Worm (Caenorhabditis elegans) whole organism, late embryonic: ENCODE data around the gene cey-4.

ENCODE experiments used
- C08G9.2 ChIP-seq: sonication (generic microtip); optimal IDR thresholded peaks from 2 replicates; lab custom pipeline; 2016; ENCODE audit warnings: mild to moderate bottlenecking, missing genetic modification characterization, moderate library complexity, missing compliant biosample characterization
- C38D4.7 ChIP-seq: fragments of 200-800 bp; sonication (Bioruptor generic); optimal IDR thresholded peaks from 2 replicates; lab custom pipeline; 2018; ENCODE audit warnings: mild to moderate bottlenecking, missing genetic modification characterization, moderate library complexity, missing compliant biosample characterization
- F13H6.1 ChIP-seq: sonication (generic microtip); optimal IDR thresholded peaks from 2 replicates; lab custom pipeline; 2016; ENCODE audit warnings: missing genetic modification characterization, missing compliant biosample characterization
- K02D7.2 ChIP-seq: sonication (generic microtip); optimal IDR thresholded peaks from 2 replicates; lab custom pipeline; 2017; ENCODE audit warnings: mild to moderate bottlenecking, missing genetic modification characterization, missing compliant biosample characterization
- K09A11.1 ChIP-seq: sonication (generic microtip); optimal IDR thresholded peaks from 2 replicates; lab custom pipeline; 2017; ENCODE audit warnings: antibody characterized with exemption, mild to moderate bottlenecking, missing genetic modification characterization, missing compliant biosample characterization; ENCODE audit not compliant: insufficient read depth
- Y22D7AL.16 ChIP-seq: sonication (generic microtip); optimal IDR thresholded peaks from 2 replicates; lab custom pipeline; 2016; ENCODE audit warnings: missing genetic modification characterization, missing compliant biosample characterization
- ceh-14 ChIP-seq: sonication (generic microtip); optimal IDR thresholded peaks from 2 replicates; lab custom pipeline; 2016; ENCODE audit warnings: missing genotype, missing genetic modification characterization, missing compliant biosample characterization
- ceh-18 ChIP-seq: sonication (generic microtip); optimal IDR thresholded peaks from 2 replicates; lab custom pipeline; 2016; ENCODE audit warnings: missing genetic modification characterization, missing compliant biosample characterization
- ceh-2 ChIP-seq: sonication (generic microtip); optimal IDR thresholded peaks from 2 replicates; lab custom pipeline; 2016; ENCODE audit warnings: missing genotype, missing genetic modification characterization, missing compliant biosample characterization
- ceh-24 ChIP-seq: sonication (generic microtip); optimal IDR thresholded peaks from 2 replicates; lab custom pipeline; 2016; ENCODE audit warnings: mild to moderate bottlenecking, missing genetic modification characterization, missing compliant biosample characterization
- ceh-45 ChIP-seq: fragments of 200-800 bp; sonication (Bioruptor generic); IDR thresholded peaks from 2 replicates; pipeline ENCODE4 v1.3.6; 2022; ENCODE audit warnings: missing genetic modification reagents, missing genetic modification characterization, missing compliant biosample characterization
- ceh-48 ChIP-seq: sonication (generic microtip); optimal IDR thresholded peaks from 2 replicates; lab custom pipeline; 2016; ENCODE audit warnings: missing genetic modification characterization, inconsistent platforms, missing compliant biosample characterization
- ceh-6 ChIP-seq: fragments of 200-800 bp; sonication (Bioruptor generic); optimal IDR thresholded peaks from 2 replicates; lab custom pipeline; 2018; ENCODE audit warnings: mild to moderate bottlenecking, missing genetic modification characterization, missing compliant biosample characterization
- ceh-9 ChIP-seq: sonication (generic microtip); optimal IDR thresholded peaks from 2 replicates; lab custom pipeline; 2016; ENCODE audit warnings: mild to moderate bottlenecking, missing genetic modification characterization, inconsistent platforms, missing compliant biosample characterization
- dmd-4 ChIP-seq: sonication (generic microtip); optimal IDR thresholded peaks from 2 replicates; lab custom pipeline; 2016; ENCODE audit warnings: borderline replicate concordance, missing genetic modification characterization, missing compliant biosample characterization
- dve-1 ChIP-seq: sonication (generic microtip); optimal IDR thresholded peaks from 2 replicates; lab custom pipeline; 2017; ENCODE audit warnings: antibody characterized with exemption, mild to moderate bottlenecking, missing genetic modification characterization, missing compliant biosample characterization
- elt-2 ChIP-seq: sonication (generic microtip); optimal IDR thresholded peaks from 2 replicates; lab custom pipeline; 2016; ENCODE audit warnings: missing genetic modification reagents, missing genetic modification characterization, missing compliant biosample characterization
- elt-4 ChIP-seq: sonication (generic microtip); optimal IDR thresholded peaks from 2 replicates; lab custom pipeline; 2016; ENCODE audit warnings: missing genetic modification characterization, missing compliant biosample characterization
- ets-4 ChIP-seq: sonication (generic microtip); optimal IDR thresholded peaks from 2 replicates; lab custom pipeline; 2016; ENCODE audit warnings: missing genetic modification characterization, missing compliant biosample characterization
- eyg-1 ChIP-seq: sonication (generic microtip); optimal IDR thresholded peaks from 2 replicates; lab custom pipeline; 2016; ENCODE audit warnings: missing genotype, missing genetic modification characterization, missing compliant biosample characterization
- fax-1 ChIP-seq: sonication (generic microtip); optimal IDR thresholded peaks from 2 replicates; lab custom pipeline; 2016; ENCODE audit warnings: missing genotype, missing genetic modification characterization, missing compliant biosample characterization
- fkh-10 ChIP-seq: fragments of 150-350 bp; optimal IDR thresholded peaks from 2 replicates; lab custom pipeline; 2014; ENCODE audit warnings: missing biosample characterization, missing genetic modification reagents, missing genetic modification characterization
- fkh-6 ChIP-seq: sonication (generic microtip); optimal IDR thresholded peaks from 2 replicates; lab custom pipeline; 2016; ENCODE audit warnings: missing genetic modification characterization, missing compliant biosample characterization
- hlh-13 ChIP-seq: fragments of 200-800 bp; sonication (Bioruptor generic); optimal IDR thresholded peaks from 2 replicates; lab custom pipeline; 2018; ENCODE audit warnings: mild to moderate bottlenecking, missing genetic modification characterization, missing compliant biosample characterization
- hlh-15 ChIP-seq: sonication (generic microtip); optimal IDR thresholded peaks from 2 replicates; lab custom pipeline; 2016; ENCODE audit warnings: missing genetic modification characterization, missing compliant biosample characterization
- hlh-30 ChIP-seq: sonication (generic microtip); optimal IDR thresholded peaks from 2 replicates; lab custom pipeline; 2017; ENCODE audit warnings: antibody characterized with exemption, missing genetic modification characterization, missing compliant biosample characterization; ENCODE audit not compliant: insufficient read depth
- hlh-6 ChIP-seq: sonication (generic microtip); optimal IDR thresholded peaks from 2 replicates; lab custom pipeline; 2016; ENCODE audit warnings: missing genotype, missing genetic modification characterization, missing compliant biosample characterization
- lim-6 ChIP-seq: sonication (generic microtip); optimal IDR thresholded peaks from 2 replicates; lab custom pipeline; 2016; ENCODE audit warnings: missing genetic modification characterization, missing compliant biosample characterization
- lin-11 ChIP-seq: fragments of 200-800 bp; sonication (Bioruptor generic); optimal IDR thresholded peaks from 2 replicates; lab custom pipeline; 2018; ENCODE audit warnings: mild to moderate bottlenecking, missing genetic modification characterization, missing compliant biosample characterization
- madf-2 ChIP-seq: sonication (generic microtip); optimal IDR thresholded peaks from 2 replicates; lab custom pipeline; 2017; ENCODE audit warnings: missing genetic modification characterization, missing compliant biosample characterization
- mec-3 ChIP-seq: sonication (generic microtip); optimal IDR thresholded peaks from 2 replicates; lab custom pipeline; 2016; ENCODE audit warnings: borderline replicate concordance, missing genetic modification characterization, missing compliant biosample characterization
- nhr-11 ChIP-seq: fragments of 150-350 bp; optimal IDR thresholded peaks from 2 replicates; lab custom pipeline; 2014; ENCODE audit warnings: missing biosample characterization, missing genetic modification characterization
- nhr-232 ChIP-seq: sonication (generic microtip); optimal IDR thresholded peaks from 2 replicates; lab custom pipeline; 2016; ENCODE audit warnings: missing genetic modification characterization, missing compliant biosample characterization
- npax-4 ChIP-seq: sonication (generic microtip); optimal IDR thresholded peaks from 2 replicates; lab custom pipeline; 2016; ENCODE audit warnings: missing genetic modification characterization, missing compliant biosample characterization
- odd-2 ChIP-seq: sonication (generic microtip); optimal IDR thresholded peaks from 2 replicates; lab custom pipeline; 2017; ENCODE audit warnings: antibody characterized with exemption, mild to moderate bottlenecking, missing genetic modification characterization, missing compliant biosample characterization
- pag-3 ChIP-seq: sonication (generic microtip); optimal IDR thresholded peaks from 2 replicates; lab custom pipeline; 2016; ENCODE audit warnings: missing compliant biosample characterization, missing genetic modification characterization, borderline replicate concordance
- pax-1 ChIP-seq: fragments of 150-350 bp; optimal IDR thresholded peaks from 2 replicates; lab custom pipeline; 2014; ENCODE audit warnings: missing biosample characterization, missing genetic modification characterization
- pha-4 ChIP-seq: fragments of 150-350 bp; optimal IDR thresholded peaks from 2 replicates; lab custom pipeline; 2018; ENCODE audit warnings: missing biosample characterization, missing genetic modification reagents, missing genetic modification characterization
- pqm-1 ChIP-seq: sonication (generic microtip); optimal IDR thresholded peaks from 2 replicates; lab custom pipeline; 2016; ENCODE audit warnings: missing genetic modification characterization, missing compliant biosample characterization
- ref-2 ChIP-seq: sonication (generic microtip); optimal IDR thresholded peaks from 2 replicates; lab custom pipeline; 2016; ENCODE audit warnings: missing genetic modification characterization, missing compliant biosample characterization
- rnt-1 ChIP-seq: sonication (generic microtip); optimal IDR thresholded peaks from 2 replicates; lab custom pipeline; 2016; ENCODE audit warnings: missing genetic modification characterization, missing compliant biosample characterization
- sox-2 ChIP-seq: fragments of 200-800 bp; sonication (Bioruptor generic); IDR thresholded peaks from 2 replicates; pipeline ENCODE4 v1.3.6; 2022; ENCODE audit warnings: missing genetic modification reagents, missing genetic modification characterization, missing compliant biosample characterization
- syd-9 ChIP-seq: sonication (generic microtip); optimal IDR thresholded peaks from 2 replicates; lab custom pipeline; 2016; ENCODE audit warnings: mild to moderate bottlenecking, missing genetic modification characterization, moderate library complexity, missing compliant biosample characterization
- tbx-7 ChIP-seq: sonication (generic microtip); optimal IDR thresholded peaks from 2 replicates; lab custom pipeline; 2016; ENCODE audit warnings: missing genotype, missing genetic modification characterization, missing compliant biosample characterization
- unc-3 ChIP-seq, 2 experiments: fragments of 200-800 bp in 1 of 2; sonication (Bioruptor generic) in 1 of 2; sonication (generic microtip) in 1 of 2; conservative IDR thresholded peaks in 1 of 2; optimal IDR thresholded peaks in 1 of 2; 2 replicates each; pipeline versions ENCODE4 v1.3.6 to Lab custom; 2016 to 2022; ENCODE audit warnings: missing compliant biosample characterization in 2 of 2, missing genetic modification characterization in 2 of 2, missing genetic modification reagents in 1 of 2
- unc-42 ChIP-seq: sonication (generic microtip); optimal IDR thresholded peaks from 2 replicates; lab custom pipeline; 2016; ENCODE audit warnings: missing genotype, missing genetic modification characterization, missing compliant biosample characterization
- unc-55 ChIP-seq: sonication (generic microtip); optimal IDR thresholded peaks from 2 replicates; lab custom pipeline; 2017; ENCODE audit warnings: missing biosample characterization, missing genetic modification reagents, missing genetic modification characterization
- unc-86 ChIP-seq: sonication (generic microtip); optimal IDR thresholded peaks from 2 replicates; lab custom pipeline; 2016; ENCODE audit warnings: missing genetic modification characterization, missing compliant biosample characterization
- zip-5 ChIP-seq: sonication (generic microtip); optimal IDR thresholded peaks from 2 replicates; lab custom pipeline; 2016; ENCODE audit warnings: missing genetic modification characterization, missing compliant biosample characterization

The cey-4 gene

DNA sequence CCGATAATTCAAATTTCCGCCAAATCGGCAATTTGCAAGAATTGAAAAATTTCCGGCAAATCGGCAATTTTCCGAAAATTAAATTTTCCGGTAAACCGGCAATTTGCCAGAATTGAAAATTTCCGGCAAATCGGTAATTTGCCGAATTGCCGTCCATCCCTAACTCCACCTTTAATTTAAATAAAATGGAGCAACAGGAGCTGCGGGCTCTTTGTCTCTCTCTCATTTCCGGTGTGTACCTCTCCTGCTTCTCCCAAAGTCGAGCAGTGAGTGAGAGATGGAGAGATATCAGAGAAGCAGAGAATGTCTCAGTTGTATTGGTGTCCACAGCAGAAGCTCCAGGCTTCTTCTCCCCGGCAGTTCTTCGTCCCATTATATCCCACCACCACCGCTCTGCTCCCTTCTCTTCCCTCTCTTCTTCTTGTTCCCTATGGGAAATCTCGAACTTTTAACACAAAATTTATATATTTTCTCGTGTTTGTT, 13.1 kb downstream of the cey-4 start, which contains the start of gene Y39A1C.1 (continued):
- TF ChIP-seq K09A11.1 (no peak), ceh-45 (GFP tag; lab: Robert Waterston, UW) (no peak), mec-3 (tag; lab: Kevin White, UChicago) (peak; percentile 12), elt-4 (tag; lab: Kevin White, UChicago) (no peak), hlh-15 (no peak), odd-2 (no peak)
- TF ChIP-seq, all 69 proteins: peak for 12

DNA sequence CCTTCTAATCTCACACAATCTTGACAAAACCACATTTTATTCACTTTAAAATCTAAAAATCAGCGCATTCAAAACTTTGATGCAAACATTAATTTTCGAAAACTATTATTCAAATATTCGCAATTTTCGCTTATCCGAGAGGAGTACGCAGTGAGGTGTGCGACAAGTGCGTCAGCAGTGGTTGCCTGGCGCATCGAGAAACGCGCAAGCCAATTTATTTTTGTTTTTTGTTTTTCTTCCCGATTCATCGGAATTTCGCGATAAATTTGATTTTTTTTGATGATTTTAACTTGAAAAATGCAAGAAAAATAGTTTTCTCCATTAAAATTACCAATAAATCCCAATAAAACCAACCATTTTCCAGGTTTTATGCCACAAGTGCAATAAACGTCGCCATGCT, 19.6 kb downstream of the cey-4 start, which contains the start of the genes fbxb-85 and hex-3:
Gene fbxb-85, minus strand, starts transcription at position 106 of the 400 bp plus-strand sequence.
Gene hex-3, plus strand, starts transcription at position 365 of the 400 bp plus-strand sequence.
- TF ChIP-seq lim-6 (peak; percentile 50), ceh-24 (tag; lab: Kevin White, UChicago) (peak; percentile 46), zip-5 (tag; lab: Kevin White, UChicago) (peak; percentile 28), pqm-1 (tag; lab: Kevin White, UChicago) (peak; percentile 30), npax-4 (tag; lab: Kevin White, UChicago) (peak; percentile 66), ceh-2 (tag; lab: Kevin White, UChicago) (peak; percentile 70), elt-2 (tag; lab: Kevin White, UChicago) (peak; percentile 86), eyg-1 (tag; lab: Kevin White, UChicago) (peak; percentile 47), pha-4 (tag; lab: Kevin White, UChicago) (no peak), dmd-4 (peak; percentile 38), ceh-48 (peak; percentile 67), ceh-6 (GFP tag; lab: Kevin White, UChicago) (peak; percentile 71), lin-11 (tag; lab: Kevin White, UChicago) (peak; percentile 60), Y22D7AL.16 (tag; lab: Kevin White, UChicago) (peak; percentile 67), nhr-232 (tag; lab: Kevin White, UChicago) (peak; percentile 50), ceh-14 (tag; lab: Kevin White, UChicago) (peak; percentile 66), fkh-6 (tag; lab: Kevin White, UChicago) (peak; percentile 53), unc-86 (tag; lab: Kevin White, UChicago) (peak; percentile 88), K02D7.2 (peak; percentile 39), ets-4 (tag; lab: Kevin White, UChicago) (peak; percentile 40), fkh-10 (GFP tag; lab: Kevin White, UChicago) (no peak), rnt-1 (tag; lab: Kevin White, UChicago) (peak; percentile 65), unc-3 (GFP tag; conservative IDR thresholded peaks at IDR 0.05; lab: Robert Waterston, UW) (peak; percentile 59), unc-3 (tag; optimal IDR thresholded peaks at IDR 0.05; lab: Kevin White, UChicago) (peak; percentile 63), unc-42 (peak; percentile 97), hlh-30 (no peak), pag-3 (tag; lab: Kevin White, UChicago) (no peak), syd-9 (tag; lab: Kevin White, UChicago) (peak; percentile 80), C38D4.7 (GFP tag; lab: Kevin White, UChicago) (peak; percentile 62), C08G9.2 (tag; lab: Kevin White, UChicago) (peak; percentile 73), nhr-11 (no peak), fax-1 (tag; lab: Kevin White, UChicago) (peak; percentile 69), mec-3 (tag; lab: Kevin White, UChicago) (no peak), pax-1 (tag; lab: Kevin White, UChicago) (no peak), unc-55 (peak; percentile 23), hlh-13 (GFP tag; lab: Kevin White, UChicago) (peak; percentile 44), K09A11.1 (peak; percentile 35), hlh-15 (peak; percentile 46), ceh-9 (tag; lab: Kevin White, UChicago) (no peak), madf-2 (peak; percentile 62), tbx-7 (no peak), ref-2 (tag; lab: Kevin White, UChicago) (peak; percentile 80), ceh-18 (tag; lab: Kevin White, UChicago) (peak; percentile 93), sox-2 (peak; percentile 17; the same call in 1 of the 2 replicates), ceh-45 (GFP tag; lab: Robert Waterston, UW) (peak; percentile 55; the same call in 1 of the 2 replicates), hlh-6 (tag; lab: Kevin White, UChicago) (peak; percentile 80), dve-1 (peak; percentile 74), F13H6.1 (tag; lab: Kevin White, UChicago) (peak; percentile 75)
